Worm (Caenorhabditis elegans) whole organism, L4 larva: ENCODE measurements around the gene C30G4.2.
A peak's percentile ranks its signal among the peaks of the same experiment; 100 is the strongest.

ENCODE experiments used
- F37D6.2 ChIP-seq: sonication (generic microtip); optimal IDR thresholded peaks from 2 replicates; lab custom pipeline; 2016; ENCODE audit warnings: mild to moderate bottlenecking, missing genetic modification characterization, missing compliant biosample characterization
- F44E2.7 ChIP-seq: fragments of 200-800 bp; sonication (Bioruptor generic); IDR thresholded peaks from 2 replicates; pipeline ENCODE4 v2.1.2; 2022; ENCODE audit warnings: missing genetic modification characterization, missing compliant biosample characterization
- T20F7.1 ChIP-seq: fragments of 200-800 bp; sonication (Bioruptor generic); optimal IDR thresholded peaks from 2 replicates; lab custom pipeline; 2018; ENCODE audit warnings: mild to moderate bottlenecking, missing genetic modification characterization, missing compliant biosample characterization
- T26A8.4 ChIP-seq: fragments of 200-800 bp; sonication (Bioruptor generic); IDR thresholded peaks from 2 replicates; pipeline ENCODE4 v1.3.6; 2022; ENCODE audit warnings: missing genetic modification characterization, missing compliant biosample characterization
- Y75B8A.6 ChIP-seq: fragments of 200-800 bp; sonication (Bioruptor generic); IDR thresholded peaks from 2 replicates; pipeline ENCODE4 v1.3.6; 2022; ENCODE audit warnings: missing genetic modification reagents, missing genetic modification characterization, missing compliant biosample characterization
- ZK337.2 ChIP-seq: fragments of 200-800 bp; sonication (Bioruptor generic); IDR thresholded peaks from 2 replicates; pipeline ENCODE4 v1.3.6; 2022; ENCODE audit warnings: missing genetic modification reagents, missing genetic modification characterization, missing compliant biosample characterization
- ZK546.5 ChIP-seq, 2 experiments: sonication (generic microtip); optimal IDR thresholded peaks; 2 replicates each; lab custom pipeline; 2017; ENCODE audit warnings: missing biosample characterization in 2 of 2, missing genetic modification characterization in 2 of 2
- aha-1 ChIP-seq: fragments of 150-350 bp; peaks from one replicate; lab custom pipeline; 2014; ENCODE audit warnings: missing biosample characterization, missing genetic modification characterization
- ceh-28 ChIP-seq: fragments of 150-350 bp; optimal IDR thresholded peaks from 2 replicates; lab custom pipeline; 2014; ENCODE audit warnings: missing biosample characterization, missing genetic modification reagents, missing genetic modification characterization
- ceh-82 ChIP-seq: sonication (generic microtip); optimal IDR thresholded peaks from 2 replicates; lab custom pipeline; 2017; ENCODE audit warnings: missing biosample characterization, missing genetic modification characterization
- ces-1 ChIP-seq: fragments of 150-350 bp; sonication (generic microtip); optimal IDR thresholded peaks from 4 replicates; lab custom pipeline; 2014; ENCODE audit warnings: missing biosample characterization, missing genetic modification reagents, missing genetic modification characterization
- daf-12 ChIP-seq: fragments of 150-350 bp; optimal IDR thresholded peaks from 2 replicates; lab custom pipeline; 2014; ENCODE audit warnings: missing biosample characterization, missing genetic modification reagents, missing genetic modification characterization
- daf-16 ChIP-seq, 3 experiments: sonication (generic microtip); optimal IDR thresholded peaks; 2 replicates each; lab custom pipeline; 2016 to 2017; ENCODE audit warnings: missing genetic modification characterization in 3 of 3, missing genetic modification reagents in 3 of 3, mild to moderate bottlenecking in 2 of 3, missing compliant biosample characterization in 2 of 3, missing biosample characterization in 1 of 3, moderate library complexity in 1 of 3
- daf-19 ChIP-seq: fragments of 200-800 bp; sonication (Bioruptor generic); conservative IDR thresholded peaks from 2 replicates; pipeline ENCODE4 v1.3.6; 2022; ENCODE audit warnings: missing genetic modification characterization, missing compliant biosample characterization
- dmd-6 ChIP-seq: fragments of 200-800 bp; sonication (Bioruptor generic); IDR thresholded peaks from 2 replicates; pipeline ENCODE4 v1.3.6; 2022; ENCODE audit warnings: missing genetic modification reagents, missing genetic modification characterization, missing compliant biosample characterization
- egl-27 ChIP-seq: sonication (generic microtip); optimal IDR thresholded peaks from 3 replicates; lab custom pipeline; 2017; ENCODE audit warnings: missing biosample characterization, missing genetic modification reagents, missing genetic modification characterization
- hlh-30 ChIP-seq: sonication (generic microtip); optimal IDR thresholded peaks from 2 replicates; lab custom pipeline; 2017; ENCODE audit warnings: antibody characterized with exemption, mild to moderate bottlenecking, missing genetic modification characterization, missing compliant biosample characterization; ENCODE audit not compliant: insufficient read depth
- hmg-1.1 ChIP-seq: fragments of 200-800 bp; sonication (Bioruptor generic); IDR thresholded peaks from 2 replicates; pipeline ENCODE4 v1.3.6; 2022; ENCODE audit warnings: missing genetic modification reagents, missing genetic modification characterization, missing compliant biosample characterization
- lin-29 ChIP-seq: fragments of 200-800 bp; sonication (Bioruptor generic); IDR thresholded peaks from 2 replicates; pipeline ENCODE4 v1.3.6; 2022; ENCODE audit warnings: missing genetic modification reagents, missing genetic modification characterization, missing compliant biosample characterization
- lin-39 ChIP-seq: fragments of 150-350 bp; optimal IDR thresholded peaks from 2 replicates; lab custom pipeline; 2014; ENCODE audit warnings: missing biosample characterization, missing genetic modification reagents, missing genetic modification characterization
- madf-5 ChIP-seq, 2 experiments: fragments of 200-800 bp; sonication (Bioruptor generic); IDR thresholded peaks; 2 replicates each; pipeline ENCODE4 v1.3.6; 2022; ENCODE audit warnings: missing compliant biosample characterization in 2 of 2, missing genetic modification characterization in 2 of 2
- mdl-1 ChIP-seq, 2 experiments: fragments of 150-350 bp in 1 of 2; sonication (generic microtip) in 1 of 2; optimal IDR thresholded peaks; 2 replicates each; lab custom pipeline; 2014 to 2017; ENCODE audit warnings: missing biosample characterization in 2 of 2, missing genetic modification characterization in 2 of 2
- mep-1 ChIP-seq: fragments of 150-350 bp; sonication (generic microtip); optimal IDR thresholded peaks from 3 replicates; lab custom pipeline; 2014; ENCODE audit warnings: missing biosample characterization, missing genetic modification characterization
- mes-2 ChIP-seq: sonication (generic microtip); optimal IDR thresholded peaks from 2 replicates; lab custom pipeline; 2016; ENCODE audit warnings: missing genotype, mild to moderate bottlenecking, missing genetic modification characterization, missing compliant biosample characterization; ENCODE audit not compliant: poor library complexity, severe bottlenecking
- mxl-3 ChIP-seq: fragments of 200-800 bp; sonication (Bioruptor generic); optimal IDR thresholded peaks from 2 replicates; lab custom pipeline; 2018; ENCODE audit warnings: mild to moderate bottlenecking, missing genetic modification characterization, missing compliant biosample characterization
- nhr-111 ChIP-seq: fragments of 200-800 bp; sonication (Bioruptor generic); optimal IDR thresholded peaks from 2 replicates; lab custom pipeline; 2018; ENCODE audit warnings: mild to moderate bottlenecking, missing genetic modification characterization, missing compliant biosample characterization
- nhr-237 ChIP-seq: sonication (generic microtip); optimal IDR thresholded peaks from 2 replicates; lab custom pipeline; 2017; ENCODE audit warnings: missing biosample characterization, missing genetic modification characterization
- nhr-76 ChIP-seq: fragments of 150-350 bp; optimal IDR thresholded peaks from 2 replicates; lab custom pipeline; 2014; ENCODE audit warnings: missing biosample characterization, missing genetic modification characterization
- nhr-77 ChIP-seq: fragments of 150-350 bp; optimal IDR thresholded peaks from 2 replicates; lab custom pipeline; 2014; ENCODE audit warnings: missing biosample characterization, missing genetic modification characterization
- pqm-1 ChIP-seq: sonication (generic microtip); optimal IDR thresholded peaks from 2 replicates; lab custom pipeline; 2017; ENCODE audit warnings: missing biosample characterization, missing genetic modification characterization
- set-16 ChIP-seq: fragments of 200-800 bp; sonication (Bioruptor generic); IDR thresholded peaks from 2 replicates; pipeline ENCODE4 v1.3.6; 2022; ENCODE audit warnings: missing genetic modification reagents, missing genetic modification characterization, missing compliant biosample characterization
- skn-1 ChIP-seq: fragments of 150-350 bp; optimal IDR thresholded peaks from 2 replicates; lab custom pipeline; 2014; ENCODE audit warnings: missing biosample characterization, missing genetic modification characterization
- snpc-1.2 ChIP-seq: fragments of 200-800 bp; sonication (Bioruptor generic); IDR thresholded peaks from 2 replicates; pipeline ENCODE4 v1.3.6; 2022; ENCODE audit warnings: missing genetic modification reagents, missing genetic modification characterization, missing compliant biosample characterization
- tag-97 ChIP-seq: fragments of 200-800 bp; sonication (Bioruptor generic); IDR thresholded peaks from 2 replicates; pipeline ENCODE4 v1.3.6; 2022; ENCODE audit warnings: missing genetic modification characterization, missing compliant biosample characterization
- tra-1 ChIP-seq: fragments of 200-800 bp; sonication (Bioruptor generic); IDR thresholded peaks from 2 replicates; pipeline ENCODE4 v1.3.6; 2022; ENCODE audit warnings: missing genetic modification reagents, missing genetic modification characterization, missing compliant biosample characterization
- unc-130 ChIP-seq: sonication (generic microtip); optimal IDR thresholded peaks from 2 replicates; lab custom pipeline; 2016; ENCODE audit warnings: missing genetic modification reagents, missing genetic modification characterization, missing compliant biosample characterization
- unc-62 ChIP-seq, 3 experiments: fragments of 150-350 bp in 1 of 3; sonication (generic microtip); optimal IDR thresholded peaks in 2 of 3; peaks in 1 of 3; 1 replicate in 1 of 3; 2 replicates in 2 of 3; lab custom pipeline; 2014 to 2017; ENCODE audit warnings: missing biosample characterization in 3 of 3, missing genetic modification characterization in 3 of 3, missing genetic modification reagents in 3 of 3, missing genotype in 1 of 3
- zfp-2 ChIP-seq: sonication (generic microtip); optimal IDR thresholded peaks from 2 replicates; lab custom pipeline; 2016; ENCODE audit warnings: mild to moderate bottlenecking, missing genetic modification characterization, missing compliant biosample characterization
- zip-11 ChIP-seq: fragments of 200-800 bp; sonication (Bioruptor generic); IDR thresholded peaks from 2 replicates; pipeline ENCODE4 v1.3.6; 2022; ENCODE audit warnings: missing genetic modification characterization, missing compliant biosample characterization
- ztf-11 ChIP-seq: fragments of 150-350 bp; optimal IDR thresholded peaks from 2 replicates; lab custom pipeline; 2014; ENCODE audit warnings: missing biosample characterization, missing genetic modification characterization

The C30G4.2 gene

DNA sequence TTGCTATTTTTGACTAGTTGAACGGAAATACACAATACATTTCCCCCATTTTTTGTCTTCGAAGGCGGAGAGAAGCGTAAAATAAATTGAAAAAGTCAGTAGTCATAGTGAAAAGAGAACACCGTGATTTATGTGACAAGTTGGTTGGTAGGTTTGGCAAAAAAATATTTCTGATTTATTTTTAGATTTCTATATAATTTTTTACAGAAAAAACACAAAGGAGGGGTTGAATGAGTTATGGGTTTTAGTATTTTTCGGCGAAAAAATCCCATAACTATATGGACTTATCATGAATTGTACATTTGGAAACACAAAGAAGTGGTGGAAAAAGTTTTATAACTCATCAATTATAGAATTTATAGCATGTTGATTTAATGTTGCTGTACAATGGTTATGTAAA, at the start of gene C30G4.2:
Gene C30G4.2 (minus strand): TSS at position 101 of the 400 bp plus-strand sequence.
- TF ChIP-seq ZK546.5 (tag; optimal IDR thresholded peaks at IDR 0.05; lab: Kevin White, UChicago) (no peak), aha-1 (tag; lab: Kevin White, UChicago) (no peak), F44E2.7 (GFP tag; lab: Robert Waterston, UW) (no peak), T26A8.4 (no peak), daf-12 (tag; lab: Kevin White, UChicago) (no peak), nhr-111 (no peak), ztf-11 (tag; lab: Kevin White, UChicago) (no peak), set-16 (no peak), unc-62 (GFP tag; optimal IDR thresholded peaks at IDR 0.05 in 1 of 2; lab: Kevin White, UChicago) (no peak), unc-62 (tag; optimal IDR thresholded peaks at IDR 0.05; lab: Kevin White, UChicago) (no peak), daf-19 (GFP tag; lab: Robert Waterston, UW) (no peak), F37D6.2 (tag; lab: Kevin White, UChicago) (no peak), ceh-28 (no peak), egl-27 (no peak), tra-1 (GFP tag; lab: Robert Waterston, UW) (no peak), Y75B8A.6 (GFP tag; lab: Robert Waterston, UW) (no peak), mep-1 (tag; lab: Kevin White, UChicago) (no peak)

DNA sequence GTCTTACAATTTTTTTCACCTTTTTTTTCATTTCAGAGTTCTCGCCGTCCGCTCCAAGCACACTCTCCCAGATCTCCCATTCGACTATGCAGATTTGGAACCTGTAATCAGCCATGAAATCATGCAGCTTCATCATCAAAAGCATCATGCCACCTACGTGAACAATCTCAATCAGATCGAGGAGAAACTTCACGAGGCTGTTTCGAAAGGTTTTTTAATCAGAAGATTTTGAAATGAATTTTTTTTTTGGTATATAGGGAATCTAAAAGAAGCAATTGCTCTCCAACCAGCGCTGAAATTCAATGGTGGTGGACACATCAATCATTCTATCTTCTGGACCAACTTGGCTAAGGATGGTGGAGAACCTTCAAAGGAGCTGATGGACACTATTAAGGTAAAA, 47.8 kb upstream of the C30G4.2 start, which contains the start of gene C08A9.3:
Gene C08A9.3 (minus strand): TSS at position 101 of the 400 bp plus-strand sequence.
- TF ChIP-seq aha-1 (tag; lab: Kevin White, UChicago) (peak; percentile 80), tag-97 (GFP tag; lab: Robert Waterston, UW) (no peak)

DNA sequence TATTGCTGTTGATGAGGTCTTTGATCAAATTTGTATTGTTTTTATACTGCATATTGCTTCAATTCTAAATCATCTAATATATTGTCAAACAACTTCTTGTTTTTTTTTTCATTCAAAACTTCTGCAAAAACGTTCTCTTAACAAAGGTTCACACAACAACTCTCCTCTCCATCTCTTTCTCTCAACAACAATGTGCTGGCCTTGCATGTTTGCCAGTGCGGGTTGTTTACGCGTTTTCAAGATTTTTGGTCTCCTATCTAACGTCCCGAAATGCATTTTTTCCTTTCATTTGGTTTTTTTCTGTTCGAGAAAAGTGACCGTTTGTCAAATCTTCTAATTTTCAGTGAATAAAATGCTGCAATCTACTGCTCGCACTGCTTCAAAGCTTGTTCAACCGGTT, 47.0 kb upstream of the C30G4.2 start, which contains the start of gene sod-3:
Gene sod-3 (plus strand): TSS at position 338 of the 400 bp plus-strand sequence.
- TF ChIP-seq zip-11 (no peak), daf-16 (GFP tag; optimal IDR thresholded peaks at IDR 0.05; lab: Kevin White, UChicago) (no peak), daf-16 (tag; optimal IDR thresholded peaks at IDR 0.05; lab: Kevin White, UChicago) (peak; percentile 82)

DNA sequence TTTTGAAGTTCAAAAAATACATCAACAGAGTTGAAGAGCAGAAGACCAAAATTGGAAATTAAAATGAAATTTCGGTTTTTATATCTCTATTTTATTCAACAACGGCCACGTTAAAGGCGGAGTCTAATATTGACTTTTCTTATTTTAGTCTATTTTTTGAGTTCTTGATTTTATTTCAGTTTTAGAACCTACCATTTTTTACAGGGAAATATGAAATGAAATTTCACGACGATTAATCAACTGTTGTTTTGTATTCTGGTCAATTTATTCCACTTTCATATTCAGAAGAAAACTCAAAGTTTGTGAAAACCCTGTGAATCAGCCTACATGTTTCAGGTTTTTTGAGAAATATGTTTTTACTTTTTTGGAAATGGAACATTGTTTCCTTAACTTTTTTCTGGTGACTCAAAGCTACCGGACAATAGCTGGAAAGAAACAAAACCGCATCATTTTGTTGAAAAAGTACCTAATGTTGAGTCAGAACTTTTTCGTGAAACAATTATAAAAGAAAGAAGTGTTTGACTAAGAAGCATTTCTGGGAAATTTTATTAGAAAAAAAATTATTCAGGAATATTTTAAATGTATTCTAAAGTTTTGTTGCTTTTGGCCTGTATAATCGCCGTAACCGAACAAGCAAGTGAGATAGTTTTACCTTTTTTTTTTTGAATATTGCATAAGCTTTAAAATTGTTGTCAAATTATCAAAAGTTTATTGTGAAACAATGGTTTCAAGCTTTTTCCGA, 35.4 kb upstream of the C30G4.2 start, which contains the start of the genes irld-23 and C08A9.10:
Gene irld-23 (minus strand): TSS at position 51 of the 742 bp plus-strand sequence.
Gene C08A9.10 (plus strand): TSS at position 545 of the 742 bp plus-strand sequence.
- no peak for TF ChIP-seq lin-39 (tag; lab: Kevin White, UChicago)
- no peak for TF ChIP-seq unc-130 (GFP tag; lab: Kevin White, UChicago)
- no peak for TF ChIP-seq skn-1
- TF ChIP-seq tag-97 (GFP tag; lab: Robert Waterston, UW): no peak
- TF ChIP-seq aha-1 (tag; lab: Kevin White, UChicago): peak; percentile 95
- TF ChIP-seq, all 104 proteins: peak for 1

DNA sequence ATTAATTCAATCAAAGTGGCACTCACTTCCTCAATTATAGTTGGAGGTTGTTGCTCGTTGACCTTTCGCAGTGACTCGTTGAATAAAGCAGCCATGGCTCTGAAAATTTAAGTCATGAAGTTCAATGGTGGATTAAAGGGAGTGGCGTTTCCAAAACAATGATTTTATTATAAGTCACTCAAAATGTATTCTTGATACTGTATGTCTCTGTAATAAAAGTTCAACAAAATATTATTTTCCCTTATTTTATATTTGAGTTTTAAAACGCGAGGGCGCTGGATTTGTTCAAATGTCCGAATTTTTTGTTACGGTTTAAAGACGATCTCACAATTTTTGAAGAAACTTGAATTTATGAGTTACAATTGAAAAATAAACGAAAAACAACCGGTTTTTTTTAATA, 26.7 kb upstream of the C30G4.2 start, which contains the start of gene C30G4.4:
Gene C30G4.4 (minus strand): TSS at position 101 of the 400 bp plus-strand sequence.
- TF ChIP-seq tra-1 (GFP tag; lab: Robert Waterston, UW) (no peak), snpc-1.2 (no peak), ceh-82 (tag; lab: Kevin White, UChicago) (no peak), T20F7.1 (GFP tag; lab: Kevin White, UChicago) (no peak), egl-27 (no peak), ZK337.2 (GFP tag; lab: Robert Waterston, UW) (no peak)
- TF ChIP-seq, all 104 proteins: peak for 0

DNA sequence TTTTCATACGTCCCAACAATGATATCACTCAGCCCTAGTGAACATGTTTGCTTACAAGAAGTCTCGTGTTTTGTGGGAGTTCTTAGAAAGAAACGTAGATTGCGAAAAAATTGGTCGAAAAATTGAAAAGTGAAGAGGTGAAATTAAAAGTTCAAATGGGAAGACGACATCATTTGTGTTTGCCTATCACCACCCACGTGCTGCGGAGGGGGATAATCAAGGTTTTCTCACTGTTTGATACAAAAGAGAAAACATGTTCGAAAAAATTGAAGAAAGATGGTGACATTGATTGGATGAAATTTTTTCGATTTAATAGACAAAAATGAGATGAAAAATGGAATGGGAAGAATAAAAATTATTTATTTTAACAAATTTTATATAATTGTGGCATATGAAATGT, 25.1 kb upstream of the C30G4.2 start:
- TF ChIP-seq zfp-2 (tag; lab: Kevin White, UChicago): no peak
- TF ChIP-seq madf-5 (GFP tag; IDR thresholded peaks at IDR 0.05; lab: Robert Waterston, UW): no peak
- TF ChIP-seq mxl-3: peak; percentile 55
- TF ChIP-seq mdl-1 (tag; optimal IDR thresholded peaks at IDR 0.05; lab: Kevin White, UChicago): peak in 1 of 2 experiments; percentile 26
- no peak for TF ChIP-seq ztf-11 (tag; lab: Kevin White, UChicago)
- TF ChIP-seq pqm-1: no peak
- no peak for TF ChIP-seq nhr-76 (tag; lab: Kevin White, UChicago)
- TF ChIP-seq dmd-6 (GFP tag; lab: Robert Waterston, UW): peak; percentile 17; the same call in 1 of the 2 replicates
- no peak for TF ChIP-seq nhr-237 (tag; lab: Kevin White, UChicago)
- TF ChIP-seq lin-29 (GFP tag; lab: Robert Waterston, UW): no peak
- TF ChIP-seq hmg-1.1: no peak
- no peak for TF ChIP-seq ces-1 (GFP tag; lab: Kevin White, UChicago)
- peak; percentile 30 for TF ChIP-seq hlh-30 (tag; lab: Kevin White, UChicago)
- no peak for TF ChIP-seq nhr-111
- no peak for TF ChIP-seq mes-2 (tag; lab: Kevin White, UChicago)
- no peak for TF ChIP-seq nhr-77 (tag; lab: Kevin White, UChicago)
